Fruit fly (Drosophila melanogaster) whole organism, embryonic: ENCODE results near the gene Jhbp14.
A peak's percentile ranks its signal among the peaks of the same experiment; 100 is the strongest.

Experiments
- Abd-B ChIP-seq: fragments of 200-800 bp; sonication (Bioruptor generic); optimal IDR thresholded peaks from 2 replicates; lab custom pipeline; 2018; ENCODE audit warnings: missing biosample characterization, mild to moderate bottlenecking, missing genetic modification characterization, moderate library complexity
- Atf6 ChIP-seq: fragments of 200-800 bp; sonication (Bioruptor generic); IDR thresholded peaks from 2 replicates; pipeline ENCODE4 v1.3.6; 2022; ENCODE audit warnings: missing biosample characterization, missing genetic modification characterization
- BEAF-32 ChIP-seq: fragments of 200-800 bp; sonication (Bioruptor generic); optimal IDR thresholded peaks from 3 replicates; lab custom pipeline; 2017; ENCODE audit warnings: missing biosample characterization, missing genetic modification characterization, mild to moderate bottlenecking, moderate library complexity, missing genetic modification reagents
- CG10979 ChIP-seq: fragments of 200-800 bp; sonication (Bioruptor generic); optimal IDR thresholded peaks from 2 replicates; lab custom pipeline; 2018; ENCODE audit warnings: missing biosample characterization, mild to moderate bottlenecking, missing genetic modification characterization, moderate library complexity
- CG11085 ChIP-seq: fragments of 200-800 bp; sonication (Bioruptor generic); IDR thresholded peaks from 2 replicates; pipeline ENCODE4 v1.3.6; 2022; ENCODE audit warnings: missing biosample characterization, missing genetic modification characterization
- CG11247 ChIP-seq: fragments of 200-800 bp; sonication (Bioruptor generic); IDR thresholded peaks from 2 replicates; pipeline ENCODE4 v1.3.6; 2022; ENCODE audit warnings: missing biosample characterization, missing genetic modification characterization
- CG11456 ChIP-seq: fragments of 200-800 bp; sonication (Bioruptor generic); IDR thresholded peaks from 3 replicates; pipeline ENCODE4 v1.3.6; 2022; ENCODE audit warnings: missing biosample characterization, missing genetic modification characterization
- CG11504 ChIP-seq: fragments of 200-800 bp; sonication (Bioruptor generic); optimal IDR thresholded peaks from 3 replicates; lab custom pipeline; 2019; ENCODE audit warnings: missing biosample characterization, mild to moderate bottlenecking, missing genetic modification characterization, moderate library complexity
- CG14860 ChIP-seq: fragments of 200-800 bp; sonication (Bioruptor generic); IDR thresholded peaks from 3 replicates; pipeline ENCODE4 v1.3.6; 2022; ENCODE audit warnings: missing biosample characterization, missing genetic modification characterization; ENCODE audit not compliant: partially characterized antibody
- CG15601 ChIP-seq: fragments of 200-800 bp; sonication (Bioruptor generic); optimal IDR thresholded peaks from 3 replicates; lab custom pipeline; 2019; ENCODE audit warnings: missing biosample characterization, mild to moderate bottlenecking, missing genetic modification characterization, moderate library complexity
- CG1647 ChIP-seq: fragments of 200-800 bp; sonication (Bioruptor generic); optimal IDR thresholded peaks from 3 replicates; lab custom pipeline; 2016; ENCODE audit warnings: missing biosample characterization, missing genetic modification characterization
- CG17361 ChIP-seq: fragments of 200-800 bp; sonication (Bioruptor generic); IDR thresholded peaks from 3 replicates; pipeline ENCODE4 v1.3.6; 2022; ENCODE audit warnings: missing biosample characterization, missing genetic modification characterization
- CG17568 ChIP-seq: fragments of 200-800 bp; sonication (Bioruptor generic); optimal IDR thresholded peaks from 2 replicates; lab custom pipeline; 2018; ENCODE audit warnings: missing biosample characterization, mild to moderate bottlenecking, missing genetic modification characterization, moderate library complexity
- CG17829 ChIP-seq: fragments of 200-800 bp; optimal IDR thresholded peaks from 2 replicates; lab custom pipeline; 2019; ENCODE audit warnings: missing biosample characterization, mild to moderate bottlenecking, missing genetic modification characterization, moderate library complexity
- CG18764 ChIP-seq: fragments of 200-800 bp; sonication (Bioruptor generic); optimal IDR thresholded peaks from 3 replicates; lab custom pipeline; 2016; ENCODE audit warnings: missing biosample characterization, missing genetic modification characterization
- CG30403 ChIP-seq: fragments of 200-800 bp; sonication (Bioruptor generic); optimal IDR thresholded peaks from 3 replicates; lab custom pipeline; 2016; ENCODE audit warnings: missing biosample characterization, missing genetic modification characterization
- CG3065 ChIP-seq: fragments of 200-800 bp; sonication (Bioruptor generic); optimal IDR thresholded peaks from 2 replicates; lab custom pipeline; 2016; ENCODE audit warnings: missing biosample characterization, missing genetic modification characterization
- CG3281 ChIP-seq: fragments of 200-800 bp; sonication (Bioruptor generic); optimal IDR thresholded peaks from 3 replicates; lab custom pipeline; 2017; ENCODE audit warnings: missing biosample characterization, mild to moderate bottlenecking, missing genetic modification characterization
- CG4360 ChIP-seq: fragments of 200-800 bp; sonication (Bioruptor generic); IDR thresholded peaks from 2 replicates; pipeline ENCODE4 v1.3.6; 2022; ENCODE audit warnings: missing biosample characterization, missing genetic modification characterization
- CG4820 ChIP-seq: fragments of 200-800 bp; sonication (Bioruptor generic); optimal IDR thresholded peaks from 3 replicates; lab custom pipeline; 2016; ENCODE audit warnings: missing biosample characterization, missing genetic modification characterization
- CG8388 ChIP-seq: fragments of 200-800 bp; sonication (Bioruptor generic); optimal IDR thresholded peaks from 2 replicates; lab custom pipeline; 2019; ENCODE audit warnings: missing biosample characterization, mild to moderate bottlenecking, missing genetic modification characterization, moderate library complexity
- CG8765 ChIP-seq: fragments of 200-800 bp; sonication (Bioruptor generic); IDR thresholded peaks from 2 replicates; pipeline ENCODE4 v1.3.6; 2022; ENCODE audit warnings: missing biosample characterization, missing genetic modification characterization
- CG9876 ChIP-seq: fragments of 200-800 bp; sonication (Bioruptor generic); optimal IDR thresholded peaks from 2 replicates; lab custom pipeline; 2016; ENCODE audit warnings: missing biosample characterization, missing genetic modification characterization
- Chrac-16 ChIP-seq: fragments of 200-800 bp; sonication (Bioruptor generic); optimal IDR thresholded peaks from 3 replicates; lab custom pipeline; 2016; ENCODE audit warnings: missing biosample characterization, missing genetic modification characterization
- D19A ChIP-seq: fragments of 200-800 bp; optimal IDR thresholded peaks from 3 replicates; lab custom pipeline; 2019; ENCODE audit warnings: missing biosample characterization, mild to moderate bottlenecking, missing genetic modification characterization, moderate library complexity
- D19B ChIP-seq: fragments of 200-800 bp; sonication (Bioruptor generic); optimal IDR thresholded peaks from 2 replicates; lab custom pipeline; 2017; ENCODE audit warnings: missing biosample characterization, mild to moderate bottlenecking, missing genetic modification characterization
- Dp ChIP-seq: fragments of 200-800 bp; sonication (Bioruptor generic); optimal IDR thresholded peaks from 2 replicates; lab custom pipeline; 2018; ENCODE audit warnings: missing biosample characterization, mild to moderate bottlenecking, missing genetic modification characterization, moderate library complexity
- Ets97D ChIP-seq: fragments of 200-800 bp; sonication (Bioruptor generic); optimal IDR thresholded peaks from 3 replicates; lab custom pipeline; 2016; ENCODE audit warnings: missing biosample characterization, missing genetic modification characterization
- HLH3B ChIP-seq: fragments of 200-800 bp; sonication (Bioruptor generic); IDR thresholded peaks from 2 replicates; pipeline ENCODE4 v1.3.6; 2022; ENCODE audit warnings: missing biosample characterization, missing genetic modification characterization
- Hand ChIP-seq: fragments of 200-800 bp; sonication (Bioruptor generic); optimal IDR thresholded peaks from 2 replicates; lab custom pipeline; 2017; ENCODE audit warnings: mild to moderate bottlenecking, missing biosample characterization, missing genetic modification reagents, missing genetic modification characterization
- Hr39 ChIP-seq: fragments of >200 bp; optimal IDR thresholded peaks from 2 replicates; lab custom pipeline; 2017
- Lim3 ChIP-seq: fragments of 200-800 bp; sonication (Bioruptor generic); IDR thresholded peaks from 2 replicates; pipeline ENCODE4 v1.3.6; 2022; ENCODE audit warnings: missing biosample characterization, missing genetic modification characterization
- MBD-R2 ChIP-seq: fragments of 200-800 bp; sonication (Bioruptor generic); IDR thresholded peaks from 2 replicates; pipeline ENCODE4 v1.3.6; 2022; ENCODE audit warnings: missing biosample characterization, missing genetic modification characterization
- NC2α ChIP-seq: fragments of 200-800 bp; sonication (Bioruptor generic); optimal IDR thresholded peaks from 2 replicates; lab custom pipeline; 2016; ENCODE audit warnings: missing biosample characterization, missing genetic modification characterization
- Pdp1 ChIP-seq, 2 experiments: fragments of 200-800 bp; sonication (Bioruptor generic); optimal IDR thresholded peaks; 3 replicates each; lab custom pipeline; 2016; ENCODE audit warnings: missing biosample characterization in 2 of 2, missing genetic modification characterization in 2 of 2, mild to moderate bottlenecking in 1 of 2, moderate library complexity in 1 of 2
- Sin3A ChIP-seq: fragments of >200 bp; optimal IDR thresholded peaks from 2 replicates; lab custom pipeline; 2018
- Taf1 ChIP-seq: fragments of 200-800 bp; sonication (Bioruptor generic); IDR thresholded peaks from 2 replicates; pipeline ENCODE4 v1.3.6; 2022; ENCODE audit warnings: missing biosample characterization, missing genetic modification characterization
- Vsx1 ChIP-seq: fragments of 200-800 bp; sonication (Bioruptor generic); optimal IDR thresholded peaks from 2 replicates; lab custom pipeline; 2017; ENCODE audit warnings: missing biosample characterization, mild to moderate bottlenecking, missing genetic modification characterization, missing genetic modification reagents
- ase ChIP-seq: fragments of 200-800 bp; sonication (Bioruptor generic); IDR thresholded peaks from 3 replicates; pipeline ENCODE4 v1.3.6; 2022; ENCODE audit warnings: missing biosample characterization, missing genetic modification characterization
- ash1 ChIP-seq: fragments of 200-800 bp; sonication (Bioruptor generic); optimal IDR thresholded peaks from 2 replicates; lab custom pipeline; 2018; ENCODE audit warnings: missing biosample characterization, mild to moderate bottlenecking, missing genetic modification characterization
- ato ChIP-seq: fragments of 200-800 bp; sonication (Bioruptor generic); IDR thresholded peaks from 2 replicates; pipeline ENCODE4 v1.3.6; 2022; ENCODE audit warnings: missing biosample characterization, missing genetic modification characterization; ENCODE audit not compliant: partially characterized antibody
- eyg ChIP-seq: fragments of 200-800 bp; sonication (Bioruptor generic); optimal IDR thresholded peaks from 3 replicates; lab custom pipeline; 2016; ENCODE audit warnings: missing biosample characterization, missing genetic modification characterization
- grau ChIP-seq: fragments of 200-800 bp; optimal IDR thresholded peaks from 3 replicates; lab custom pipeline; 2019; ENCODE audit warnings: missing biosample characterization, mild to moderate bottlenecking, missing genetic modification characterization, moderate library complexity
- insv ChIP-seq, 2 experiments: fragments of 200-800 bp; sonication (Bioruptor generic); optimal IDR thresholded peaks; 3 replicates each; lab custom pipeline; 2016 to 2018; ENCODE audit warnings: missing biosample characterization in 2 of 2, missing genetic modification characterization in 2 of 2
- jumu ChIP-seq: fragments of 200-800 bp; sonication (Bioruptor generic); optimal IDR thresholded peaks from 3 replicates; lab custom pipeline; 2016; ENCODE audit warnings: missing biosample characterization, missing genetic modification characterization
- knrl ChIP-seq: fragments of 200-800 bp; sonication (Bioruptor generic); IDR thresholded peaks from 3 replicates; pipeline ENCODE4 v1.3.6; 2022; ENCODE audit warnings: missing biosample characterization, missing genetic modification characterization; ENCODE audit not compliant: partially characterized antibody
- nerfin-2 ChIP-seq: fragments of 200-800 bp; sonication (Bioruptor generic); IDR thresholded peaks from 2 replicates; pipeline ENCODE4 v1.3.6; 2022; ENCODE audit warnings: missing biosample characterization, missing genetic modification characterization; ENCODE audit not compliant: partially characterized antibody
- p53 ChIP-seq: fragments of 200-800 bp; sonication (Bioruptor generic); optimal IDR thresholded peaks from 2 replicates; lab custom pipeline; 2016; ENCODE audit warnings: missing biosample characterization, missing genetic modification characterization
- peb ChIP-seq: fragments of 200-800 bp; sonication (Bioruptor generic); IDR thresholded peaks from 2 replicates; pipeline ENCODE4 v1.3.6; 2022; ENCODE audit warnings: missing biosample characterization, missing genetic modification characterization
- vfl ChIP-seq: fragments of 200-800 bp; sonication (Bioruptor generic); optimal IDR thresholded peaks from 2 replicates; lab custom pipeline; 2016; ENCODE audit warnings: missing biosample characterization, missing genetic modification characterization

Gene Jhbp14

DNA sequence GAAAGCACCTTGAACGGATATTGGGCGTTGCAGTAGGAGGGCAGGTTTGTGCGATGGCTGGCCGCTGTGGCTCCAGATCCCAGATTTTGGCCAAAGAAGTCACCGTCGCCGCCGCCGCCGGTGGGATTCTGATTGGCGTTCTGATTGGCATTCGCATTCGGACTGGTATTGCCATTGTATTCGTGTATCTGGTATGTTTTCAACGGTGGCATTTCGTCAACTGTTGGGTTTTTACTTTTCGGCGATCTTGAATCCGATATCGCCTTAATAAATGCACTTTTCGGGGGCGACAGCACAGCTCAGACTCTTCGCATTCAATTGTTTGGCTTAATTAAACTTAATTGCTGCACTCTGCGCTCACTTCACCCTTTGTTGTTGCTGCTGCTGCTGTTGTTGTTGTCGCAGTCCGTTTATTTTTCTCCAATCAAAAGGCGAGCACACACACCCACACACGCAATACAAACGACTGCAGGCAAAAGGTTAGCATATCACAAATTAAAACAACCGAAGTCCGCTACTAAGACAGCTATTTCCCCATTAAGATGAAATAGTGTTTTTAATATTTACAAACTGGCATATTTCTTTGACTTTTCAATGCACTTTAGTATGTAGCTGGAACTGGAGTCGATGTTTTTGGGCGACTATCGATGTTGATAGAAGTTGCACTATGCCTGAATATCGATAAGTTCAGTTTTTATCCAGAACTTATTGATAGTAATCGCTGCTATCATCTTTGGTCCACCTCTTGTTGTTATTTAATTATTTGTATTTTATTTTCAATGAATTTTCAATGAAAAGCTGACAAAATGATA lies 16.8 kb upstream of the Jhbp14 start, which contains the start of the genes CG9426 and mRF1 (continued):
- no peak for TF ChIP-seq Taf1
- TF ChIP-seq Vsx1 (GFP tag; lab: Kevin White, UChicago) = no peak
- no peak for TF ChIP-seq Chrac-16 (GFP tag; lab: Kevin White, UChicago)
- peak; percentile 48 for TF ChIP-seq CG15601 (tag; lab: Kevin White, UChicago)
- no peak for TF ChIP-seq NC2α (GFP tag; lab: Kevin White, UChicago)
- TF ChIP-seq Dp = peak; percentile 24
- no peak for TF ChIP-seq Atf6 (GFP tag; lab: Robert Waterston, UW)
- TF ChIP-seq CG17568 (GFP tag; lab: Kevin White, UChicago) = no peak
- TF ChIP-seq knrl (GFP tag; lab: Robert Waterston, UW) = peak; percentile 96
- peak; percentile 59 for TF ChIP-seq Sin3A
- peak; percentile 41; the same call in 1 of the 3 replicates for TF ChIP-seq CG17361 (GFP tag; lab: Robert Waterston, UW)
- TF ChIP-seq CG1647 (GFP tag; lab: Kevin White, UChicago) = no peak
- TF ChIP-seq CG18764 = no peak
- no peak for TF ChIP-seq CG8388
- TF ChIP-seq CG8765 (GFP tag; lab: Robert Waterston, UW) = no peak
- TF ChIP-seq CG11247 (GFP tag; lab: Robert Waterston, UW) = no peak
- TF ChIP-seq CG10979 = peak; percentile 13
- no peak for TF ChIP-seq Abd-B
- TF ChIP-seq ato (GFP tag; lab: Robert Waterston, UW) = peak; percentile 93
- TF ChIP-seq jumu = no peak
- TF ChIP-seq peb (GFP tag; lab: Robert Waterston, UW) = no peak
- peak; percentile 63 for TF ChIP-seq CG11504 (tag; lab: Kevin White, UChicago)
- peak in 1 of 2 experiments; percentile 84 for TF ChIP-seq Pdp1 (GFP tag; optimal IDR thresholded peaks at IDR 0.05; lab: Kevin White, UChicago)
- TF ChIP-seq CG17829 (tag; lab: Kevin White, UChicago) = peak; percentile 61
- no peak for TF ChIP-seq HLH3B (GFP tag; lab: Robert Waterston, UW)
- peak; percentile 83 for TF ChIP-seq MBD-R2 (GFP tag; lab: Robert Waterston, UW)
- no peak for TF ChIP-seq CG4820
- no peak for TF ChIP-seq CG11085
- TF ChIP-seq ash1 = no peak
- no peak for TF ChIP-seq D19B (GFP tag; lab: Kevin White, UChicago)
- TF ChIP-seq CG14860 (GFP tag; lab: Robert Waterston, UW) = peak; percentile 94
- TF ChIP-seq Hand = no peak
- TF ChIP-seq CG4360 = peak; percentile 97
- TF ChIP-seq ase (GFP tag; lab: Robert Waterston, UW) = no peak
- no peak for TF ChIP-seq vfl (GFP tag; lab: Kevin White, UChicago)
- no peak for TF ChIP-seq Hr39 (lab: Kevin White, UChicago)
- TF ChIP-seq eyg (GFP tag; lab: Kevin White, UChicago) = no peak
- TF ChIP-seq CG3281 (GFP tag; lab: Kevin White, UChicago) = peak; percentile 13
- peak; percentile 95 for TF ChIP-seq BEAF-32 (GFP tag; lab: Kevin White, UChicago)
- no peak for TF ChIP-seq Lim3
- TF ChIP-seq nerfin-2 (GFP tag; lab: Robert Waterston, UW) = peak; percentile 98
- TF ChIP-seq CG9876 (GFP tag; lab: Kevin White, UChicago) = no peak
- TF ChIP-seq CG11456 (GFP tag; lab: Robert Waterston, UW) = no peak
- peak; percentile 84 to 96 for TF ChIP-seq insv (GFP tag; optimal IDR thresholded peaks at IDR 0.05; lab: Kevin White, UChicago)
- TF ChIP-seq CG3065 (GFP tag; lab: Kevin White, UChicago) = no peak
- peak; percentile 31 for TF ChIP-seq p53
- TF ChIP-seq D19A = no peak
- peak; percentile 31 for TF ChIP-seq grau (tag; lab: Kevin White, UChicago)
- peak; percentile 12 for TF ChIP-seq CG30403
- peak; percentile 63 for TF ChIP-seq Ets97D (GFP tag; lab: Kevin White, UChicago)
